Fruit fly (Drosophila melanogaster): ENCODE data around the gene bowl.

bowl gene

DNA sequence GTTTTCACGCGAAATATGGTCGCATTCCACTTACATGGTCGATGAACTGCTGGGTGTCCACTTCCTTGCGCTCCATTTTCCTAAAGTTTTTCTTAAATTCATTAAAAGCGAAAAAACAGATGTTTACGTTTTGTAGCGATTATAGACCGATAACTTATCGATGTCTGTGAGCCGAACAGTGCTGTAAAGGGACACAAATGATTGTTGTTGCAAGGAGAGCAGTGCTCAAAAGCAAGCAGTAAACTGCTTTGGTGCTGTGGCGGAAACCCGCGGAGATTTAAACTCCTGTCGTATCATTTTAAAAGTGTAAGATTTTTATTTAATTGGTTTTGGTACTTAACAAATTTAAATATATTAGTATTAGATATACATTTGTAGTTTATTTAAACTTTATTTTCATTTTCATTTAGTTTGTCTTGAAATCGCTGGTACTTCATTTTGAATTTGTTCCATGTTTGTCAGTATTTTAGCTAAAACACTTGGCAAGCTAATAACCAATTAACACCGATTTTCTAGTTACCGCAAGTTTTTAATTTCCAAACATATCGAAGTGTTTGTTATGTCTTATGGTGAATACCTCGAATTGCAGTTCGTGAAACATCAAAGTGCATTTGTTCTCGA, 41.9 kb downstream of the bowl start, which contains the start of gene CG3407:
Gene CG3407, minus strand, starts transcription at position 156 of the 621 bp plus-strand sequence.
- TF ChIP-seq CG34406 (GFP tag; optimal IDR thresholded peaks at IDR 0.05): no peak
- no peak for TF ChIP-seq Sox102F (GFP tag; optimal IDR thresholded peaks at IDR 0.05)
- no peak for TF ChIP-seq Eip93F (GFP tag; optimal IDR thresholded peaks at IDR 0.05)
- TF ChIP-seq cyc (GFP tag; optimal IDR thresholded peaks at IDR 0.05): peak; percentile 24
- TF ChIP-seq Blimp-1 (GFP tag; optimal IDR thresholded peaks at IDR 0.05): no peak
- no peak for TF ChIP-seq svp (GFP tag)
- no peak for TF ChIP-seq Sox15 (GFP tag; optimal IDR thresholded peaks at IDR 0.05)
- no peak for TF ChIP-seq CG8632 (GFP tag; optimal IDR thresholded peaks at IDR 0.05)
- TF ChIP-seq fd59A (GFP tag; optimal IDR thresholded peaks at IDR 0.05): peak; percentile 19
- peak; percentile 33 for TF ChIP-seq CG31627 (GFP tag; optimal IDR thresholded peaks at IDR 0.05)
- no peak for TF ChIP-seq CG6792 (GFP tag; optimal IDR thresholded peaks at IDR 0.05)
- TF ChIP-seq Sox14 (GFP tag; optimal IDR thresholded peaks at IDR 0.05): no peak
- TF ChIP-seq esn (GFP tag; optimal IDR thresholded peaks at IDR 0.05): peak; percentile 53
- peak; percentile 16 for TF ChIP-seq lz (GFP tag; optimal IDR thresholded peaks at IDR 0.05)
- TF ChIP-seq fkh (GFP tag; optimal IDR thresholded peaks at IDR 0.05): peak; percentile 53
- TF ChIP-seq OdsH (GFP tag; optimal IDR thresholded peaks at IDR 0.05): no peak
- TF ChIP-seq Hr39 (GFP tag; optimal IDR thresholded peaks at IDR 0.05): no peak

DNA sequence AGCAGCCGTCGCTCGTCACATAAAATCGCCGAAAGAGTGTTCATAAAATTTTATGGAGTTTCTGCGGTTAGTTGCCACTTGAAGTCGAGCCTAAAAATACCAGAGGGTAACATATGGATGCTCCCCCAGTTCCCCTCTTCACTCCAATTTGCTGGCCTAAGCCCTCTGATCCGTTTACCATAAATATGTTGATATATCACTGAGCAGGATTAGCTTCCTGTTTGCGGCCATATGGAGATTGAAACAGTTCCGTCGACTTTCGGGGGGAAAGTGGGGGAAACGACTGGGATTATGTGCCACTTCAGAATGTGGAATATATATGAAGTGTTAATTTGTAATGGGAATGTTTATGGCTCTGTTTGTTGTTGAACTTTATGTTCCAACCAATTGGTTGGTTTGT, 42.7 kb downstream of the bowl start:
- TF ChIP-seq CG3919 (GFP tag; optimal IDR thresholded peaks at IDR 0.05) (no peak), Ets21C (GFP tag; optimal IDR thresholded peaks at IDR 0.05) (no peak)

DNA sequence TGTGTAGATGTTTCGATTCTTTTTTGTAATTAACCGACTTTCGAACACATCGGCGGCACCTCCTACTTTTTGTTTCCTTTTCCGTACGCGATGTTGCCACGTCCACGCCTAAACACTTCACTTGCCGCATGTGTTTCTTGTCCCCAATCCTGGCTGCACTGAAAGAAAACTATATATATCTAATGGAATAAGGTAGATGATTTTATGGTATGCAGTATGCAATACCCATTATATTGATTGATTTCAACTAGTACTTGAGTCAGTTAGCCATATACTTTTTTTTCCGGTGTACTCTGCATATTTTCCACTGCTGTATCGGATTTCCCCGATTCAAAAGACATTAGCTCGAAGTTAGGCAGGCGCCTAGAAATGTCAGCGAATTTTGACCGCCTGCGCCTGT, 47.4 kb downstream of the bowl start:
- no peak for TF ChIP-seq ss (GFP tag; optimal IDR thresholded peaks at IDR 0.05)
- TF ChIP-seq Ets96B (tag; optimal IDR thresholded peaks at IDR 0.05): no peak
- no peak for TF ChIP-seq CG6163 (GFP tag; IDR thresholded peaks at IDR 0.05)
- no peak for TF ChIP-seq Smox (GFP tag; optimal IDR thresholded peaks at IDR 0.05)

DNA sequence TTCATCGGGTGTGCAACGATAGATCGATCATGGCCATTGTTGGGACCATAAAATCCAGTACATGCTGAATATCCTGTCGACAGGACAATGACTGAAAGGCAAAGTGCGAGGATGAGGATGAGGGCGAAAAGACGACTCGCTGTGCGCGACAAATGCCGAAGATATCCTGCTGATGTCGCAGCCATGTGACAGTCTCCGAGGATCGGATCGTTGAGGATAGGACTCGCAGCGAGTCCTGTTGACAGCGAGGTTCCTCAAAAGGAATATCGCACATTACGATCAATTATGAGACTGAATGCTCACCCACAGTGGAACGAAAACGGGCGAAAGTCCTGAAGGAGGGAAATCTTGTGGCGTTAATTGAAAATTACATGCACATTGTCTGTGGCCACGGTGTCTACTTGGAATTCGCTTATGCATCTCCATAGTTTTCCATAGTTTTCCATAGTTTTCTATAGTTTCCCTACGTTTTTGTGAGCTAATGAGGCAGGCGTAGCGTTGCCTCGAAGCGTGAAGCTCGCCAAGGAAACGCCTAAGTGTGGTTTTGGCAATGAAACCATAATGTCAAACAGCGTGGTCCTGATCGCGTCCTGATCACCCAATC, 51.1 kb downstream of the bowl start:
- no peak for TF ChIP-seq CG8632 (GFP tag; optimal IDR thresholded peaks at IDR 0.05)
- no peak for TF ChIP-seq CG4318 (GFP tag; optimal IDR thresholded peaks at IDR 0.05)
- no peak for TF ChIP-seq vri (GFP tag; optimal IDR thresholded peaks at IDR 0.05)
- no peak for TF ChIP-seq pdm3 (GFP tag; optimal IDR thresholded peaks at IDR 0.05)
- TF ChIP-seq ss (GFP tag; optimal IDR thresholded peaks at IDR 0.05): no peak
- no peak for TF ChIP-seq Ets21C (GFP tag; optimal IDR thresholded peaks at IDR 0.05)

DNA sequence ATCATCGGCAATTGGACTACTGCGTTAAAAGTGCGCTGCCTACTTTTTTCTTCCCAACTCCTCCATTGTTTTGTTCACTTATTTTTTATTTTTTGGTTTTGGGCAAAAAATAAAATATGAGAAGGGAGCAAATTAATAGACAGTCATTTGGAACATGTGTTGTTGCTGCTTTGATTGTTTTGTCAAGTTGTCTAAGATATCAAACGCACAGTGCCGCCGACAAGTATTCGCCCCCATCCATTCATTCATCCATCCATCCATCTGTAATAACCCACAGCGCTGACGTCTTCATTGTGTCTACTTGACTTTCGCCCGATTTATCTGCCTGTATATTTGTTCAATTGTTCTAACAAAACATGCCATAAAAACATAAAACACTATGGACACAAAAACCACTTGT, 52.3 kb downstream of the bowl start:
- no peak for TF ChIP-seq CG6792 (GFP tag; optimal IDR thresholded peaks at IDR 0.05)
- TF ChIP-seq CG6808 (GFP tag; optimal IDR thresholded peaks at IDR 0.05): no peak
- TF ChIP-seq vri (GFP tag; optimal IDR thresholded peaks at IDR 0.05): no peak
- no peak for TF ChIP-seq achi (GFP tag; optimal IDR thresholded peaks at IDR 0.05)
- TF ChIP-seq Lpt (GFP tag; optimal IDR thresholded peaks at IDR 0.05): no peak
- TF ChIP-seq Sox15 (GFP tag; optimal IDR thresholded peaks at IDR 0.05): no peak
- TF ChIP-seq CG6854 (GFP tag; optimal IDR thresholded peaks at IDR 0.05): no peak
- no peak for TF ChIP-seq CG3919 (GFP tag; optimal IDR thresholded peaks at IDR 0.05)
- TF ChIP-seq salr (GFP tag; optimal IDR thresholded peaks at IDR 0.05): no peak
- no peak for TF ChIP-seq dsx (GFP tag; optimal IDR thresholded peaks at IDR 0.05; ENCODE audit: poor library complexity, severe bottlenecking)
- no peak for TF ChIP-seq fkh (GFP tag; optimal IDR thresholded peaks at IDR 0.05)
- no peak for TF ChIP-seq CG10631 (GFP tag; optimal IDR thresholded peaks at IDR 0.05)
- no peak for TF ChIP-seq spab (GFP tag; optimal IDR thresholded peaks at IDR 0.05)
- TF ChIP-seq dac (GFP tag; optimal IDR thresholded peaks at IDR 0.05): no peak
- TF ChIP-seq Sox14 (GFP tag; optimal IDR thresholded peaks at IDR 0.05): no peak
- no peak for TF ChIP-seq svp (GFP tag)
- no peak for TF ChIP-seq fd85E (GFP tag; optimal IDR thresholded peaks at IDR 0.05)
